Fruit fly (Drosophila melanogaster) whole organism, embryonic: ENCODE data around the gene Pp1alpha-96A.

ENCODE experiments used
- Ada2b ChIP-seq: fragments of 200-800 bp; sonication (Bioruptor generic); IDR thresholded peaks from 2 replicates; pipeline ENCODE4 v1.3.6; 2022; ENCODE audit warnings: missing biosample characterization, missing genetic modification characterization
- Aef1 ChIP-seq: fragments of 200-800 bp; sonication (Bioruptor generic); IDR thresholded peaks from 3 replicates; pipeline ENCODE4 v1.3.6; 2022; ENCODE audit warnings: missing biosample characterization, missing genetic modification characterization
- Bdp1 ChIP-seq: fragments of 200-800 bp; sonication (Bioruptor generic); optimal IDR thresholded peaks from 3 replicates; lab custom pipeline; 2016; ENCODE audit warnings: missing biosample characterization, missing genetic modification characterization
- CG10366 ChIP-seq: fragments of 200-800 bp; sonication (Bioruptor generic); IDR thresholded peaks from 2 replicates; pipeline ENCODE4 v1.3.6; 2022; ENCODE audit warnings: missing biosample characterization, missing genetic modification characterization
- CG11456 ChIP-seq: fragments of 200-800 bp; sonication (Bioruptor generic); IDR thresholded peaks from 3 replicates; pipeline ENCODE4 v1.3.6; 2022; ENCODE audit warnings: missing biosample characterization, missing genetic modification characterization
- CG12659 ChIP-seq: fragments of 200-800 bp; sonication (Bioruptor generic); optimal IDR thresholded peaks from 3 replicates; lab custom pipeline; 2017; ENCODE audit warnings: mild to moderate bottlenecking, missing biosample characterization, missing genetic modification reagents, missing genetic modification characterization
- CG12769 ChIP-seq: fragments of 200-800 bp; sonication (Bioruptor generic); optimal IDR thresholded peaks from 2 replicates; lab custom pipeline; 2019; ENCODE audit warnings: missing biosample characterization, mild to moderate bottlenecking, missing genetic modification characterization, moderate library complexity
- CG13424 ChIP-seq: fragments of 200-800 bp; sonication (Bioruptor generic); optimal IDR thresholded peaks from 2 replicates; lab custom pipeline; 2019; ENCODE audit warnings: missing biosample characterization, mild to moderate bottlenecking, missing genetic modification characterization, moderate library complexity
- CG14667 ChIP-seq: fragments of 200-800 bp; sonication (Bioruptor generic); IDR thresholded peaks from 2 replicates; pipeline ENCODE4 v1.3.6; 2022; ENCODE audit warnings: missing biosample characterization, missing genetic modification characterization
- CG16779 ChIP-seq: fragments of 200-800 bp; sonication (Bioruptor generic); IDR thresholded peaks from 2 replicates; pipeline ENCODE4 v1.3.6; 2022; ENCODE audit warnings: missing biosample characterization, missing genetic modification characterization
- CG17359 ChIP-seq: fragments of 200-800 bp; sonication (Bioruptor generic); optimal IDR thresholded peaks from 3 replicates; lab custom pipeline; 2018; ENCODE audit warnings: missing biosample characterization, mild to moderate bottlenecking, missing genetic modification characterization, moderate library complexity
- CG1792 ChIP-seq: fragments of 200-800 bp; sonication (Bioruptor generic); optimal IDR thresholded peaks from 2 replicates; lab custom pipeline; 2016; ENCODE audit warnings: missing biosample characterization, missing genetic modification characterization
- CG30403 ChIP-seq: fragments of 200-800 bp; sonication (Bioruptor generic); optimal IDR thresholded peaks from 3 replicates; lab custom pipeline; 2016; ENCODE audit warnings: missing biosample characterization, missing genetic modification characterization
- CG32772 ChIP-seq: fragments of 200-800 bp; sonication (Bioruptor generic); IDR thresholded peaks from 2 replicates; pipeline ENCODE4 v1.3.6; 2022; ENCODE audit warnings: missing biosample characterization, missing genetic modification characterization
- CG7271 ChIP-seq: fragments of 200-800 bp; sonication (Bioruptor generic); optimal IDR thresholded peaks from 2 replicates; lab custom pipeline; 2018; ENCODE audit warnings: missing biosample characterization, mild to moderate bottlenecking, missing genetic modification characterization, moderate library complexity
- CG7357 ChIP-seq: fragments of 200-800 bp; sonication (Bioruptor generic); IDR thresholded peaks from 3 replicates; pipeline ENCODE4 v1.3.6; 2022; ENCODE audit warnings: missing biosample characterization, missing genetic modification characterization
- CG9817 ChIP-seq: fragments of 200-800 bp; sonication (Bioruptor generic); optimal IDR thresholded peaks from 2 replicates; lab custom pipeline; 2018; ENCODE audit warnings: missing biosample characterization, mild to moderate bottlenecking, missing genetic modification characterization, moderate library complexity
- Dbx ChIP-seq: fragments of 200-800 bp; sonication (Bioruptor generic); IDR thresholded peaks from 3 replicates; pipeline ENCODE4 v1.3.6; 2022; ENCODE audit warnings: missing biosample characterization, missing genetic modification characterization
- Drgx ChIP-seq: fragments of 200-800 bp; sonication (Bioruptor generic); IDR thresholded peaks from 2 replicates; pipeline ENCODE4 v1.3.6; 2022; ENCODE audit warnings: missing biosample characterization, missing genetic modification characterization
- Eip74EF ChIP-seq, 2 experiments: fragments of 200-800 bp in 1 of 2; fragments of >200 bp in 1 of 2; sonication (Bioruptor generic) in 1 of 2; optimal IDR thresholded peaks; 2 replicates each; lab custom pipeline; 2017 to 2019; ENCODE audit warnings: missing biosample characterization in 2 of 2, missing genetic modification characterization in 2 of 2, mild to moderate bottlenecking in 1 of 2, moderate library complexity in 1 of 2
- MESR4 ChIP-seq: fragments of 200-800 bp; sonication (Bioruptor generic); optimal IDR thresholded peaks from 2 replicates; lab custom pipeline; 2018; ENCODE audit warnings: missing biosample characterization, mild to moderate bottlenecking, missing genetic modification characterization, moderate library complexity
- Nf-YC ChIP-seq: fragments of 200-800 bp; optimal IDR thresholded peaks from 3 replicates; lab custom pipeline; 2019; ENCODE audit warnings: missing biosample characterization, mild to moderate bottlenecking, missing genetic modification characterization, moderate library complexity
- Optix ChIP-seq: fragments of 200-800 bp; sonication (Bioruptor generic); IDR thresholded peaks from 3 replicates; pipeline ENCODE4 v1.3.6; 2022; ENCODE audit warnings: missing biosample characterization, missing genetic modification characterization
- Rfx ChIP-seq: fragments of 200-800 bp; sonication (Bioruptor generic); IDR thresholded peaks from 2 replicates; pipeline ENCODE4 v1.3.6; 2022; ENCODE audit warnings: missing biosample characterization, missing genetic modification characterization
- Sin3A ChIP-seq: fragments of >200 bp; optimal IDR thresholded peaks from 2 replicates; lab custom pipeline; 2018
- ase ChIP-seq: fragments of 200-800 bp; sonication (Bioruptor generic); IDR thresholded peaks from 3 replicates; pipeline ENCODE4 v1.3.6; 2022; ENCODE audit warnings: missing biosample characterization, missing genetic modification characterization
- cato ChIP-seq: fragments of 200-800 bp; sonication (Bioruptor generic); optimal IDR thresholded peaks from 2 replicates; lab custom pipeline; 2016; ENCODE audit warnings: missing biosample characterization, missing genetic modification characterization, borderline replicate concordance
- chinmo ChIP-seq: fragments of 200-800 bp; sonication (Bioruptor generic); IDR thresholded peaks from 4 replicates; pipeline ENCODE4 v1.3.6; 2022; ENCODE audit warnings: missing biosample characterization, missing genetic modification characterization; ENCODE audit not compliant: partially characterized antibody
- chn ChIP-seq: fragments of 200-800 bp; sonication (Bioruptor generic); optimal IDR thresholded peaks from 2 replicates; lab custom pipeline; 2016; ENCODE audit warnings: missing biosample characterization, missing genetic modification characterization
- dysf ChIP-seq: fragments of 200-800 bp; sonication (Bioruptor generic); IDR thresholded peaks from 3 replicates; pipeline ENCODE4 v1.3.6; 2022; ENCODE audit warnings: missing biosample characterization, missing genetic modification characterization
- ems ChIP-seq: fragments of 200-800 bp; sonication (Bioruptor generic); optimal IDR thresholded peaks from 3 replicates; lab custom pipeline; 2016; ENCODE audit warnings: missing biosample characterization, missing genetic modification characterization
- ftz-f1 ChIP-seq: fragments of 200-800 bp; sonication (Bioruptor generic); optimal IDR thresholded peaks from 2 replicates; lab custom pipeline; 2016; ENCODE audit warnings: missing biosample characterization, missing genetic modification characterization
- gcm ChIP-seq: fragments of 200-800 bp; sonication (Bioruptor generic); optimal IDR thresholded peaks from 2 replicates; lab custom pipeline; 2019; ENCODE audit warnings: missing biosample characterization, mild to moderate bottlenecking, missing genetic modification characterization, moderate library complexity
- gsb-n ChIP-seq: fragments of 200-800 bp; sonication (Bioruptor generic); optimal IDR thresholded peaks from 3 replicates; lab custom pipeline; 2018; ENCODE audit warnings: missing biosample characterization, mild to moderate bottlenecking, missing genetic modification characterization
- klu ChIP-seq: fragments of 200-800 bp; sonication (Bioruptor generic); IDR thresholded peaks from 2 replicates; pipeline ENCODE4 v1.3.6; 2022; ENCODE audit warnings: missing biosample characterization, missing genetic modification characterization
- lov ChIP-seq, 2 experiments: fragments of 200-800 bp in 1 of 2; fragments of >200 bp in 1 of 2; sonication (Bioruptor generic) in 1 of 2; IDR thresholded peaks in 1 of 2; optimal IDR thresholded peaks in 1 of 2; 2 replicates in 1 of 2; 3 replicates in 1 of 2; pipeline versions ENCODE4 v1.3.6 to Lab custom; 2017 to 2022; ENCODE audit warnings: missing biosample characterization in 1 of 2, missing genetic modification characterization in 1 of 2
- nau ChIP-seq: fragments of 200-800 bp; sonication (Bioruptor generic); optimal IDR thresholded peaks from 3 replicates; lab custom pipeline; 2017; ENCODE audit warnings: missing biosample characterization, mild to moderate bottlenecking, missing genetic modification characterization, missing genetic modification reagents
- nmo ChIP-seq: fragments of 200-800 bp; sonication (Bioruptor generic); optimal IDR thresholded peaks from 2 replicates; lab custom pipeline; 2018; ENCODE audit warnings: missing biosample characterization, mild to moderate bottlenecking, missing genetic modification characterization, moderate library complexity
- pan ChIP-seq, 4 experiments: fragments of >200 bp in 3 of 4; fragments of 200-800 bp in 1 of 4; sonication (Bioruptor generic) in 1 of 4; optimal IDR thresholded peaks in 3 of 4; IDR thresholded peaks in 1 of 4; 2 replicates each; pipeline versions ENCODE4 v1.3.6 to Lab custom; 2017 to 2022; ENCODE audit warnings: missing biosample characterization in 2 of 4, missing genetic modification characterization in 2 of 4, mixed read lengths in 1 of 4
- prd ChIP-seq, 3 experiments: fragments of >200 bp in 2 of 3; fragments of 200-800 bp in 1 of 3; sonication (Bioruptor generic) in 1 of 3; optimal IDR thresholded peaks in 2 of 3; IDR thresholded peaks in 1 of 3; 2 replicates in 2 of 3; 3 replicates in 1 of 3; pipeline versions ENCODE4 v1.3.6 to Lab custom; 2017 to 2022; ENCODE audit warnings: missing biosample characterization in 1 of 3, missing genetic modification characterization in 1 of 3
- pum ChIP-seq: fragments of 200-800 bp; sonication (Bioruptor generic); optimal IDR thresholded peaks from 2 replicates; lab custom pipeline; 2016; ENCODE audit warnings: missing biosample characterization, missing genetic modification characterization
- pzg ChIP-seq: fragments of 200-800 bp; sonication (Bioruptor generic); optimal IDR thresholded peaks from 3 replicates; lab custom pipeline; 2018; ENCODE audit warnings: missing biosample characterization, mild to moderate bottlenecking, missing genetic modification characterization, moderate library complexity
- sob ChIP-seq: fragments of 200-800 bp; sonication (Bioruptor generic); IDR thresholded peaks from 2 replicates; pipeline ENCODE4 v1.3.6; 2022; ENCODE audit warnings: missing biosample characterization, missing genetic modification characterization
- tgo ChIP-seq: fragments of 200-800 bp; sonication (Bioruptor generic); IDR thresholded peaks from 3 replicates; pipeline ENCODE4 v1.3.6; 2022; ENCODE audit warnings: missing biosample characterization, missing genetic modification characterization
- tup ChIP-seq: fragments of 200-800 bp; sonication (Bioruptor generic); optimal IDR thresholded peaks from 2 replicates; lab custom pipeline; 2016; ENCODE audit warnings: missing biosample characterization, mild to moderate bottlenecking, missing genetic modification characterization, moderate library complexity
- wdn ChIP-seq: fragments of 200-800 bp; sonication (Bioruptor generic); IDR thresholded peaks from 2 replicates; pipeline ENCODE4 v1.3.6; 2022; ENCODE audit warnings: missing biosample characterization, missing genetic modification characterization
- zf30C ChIP-seq: fragments of 200-800 bp; sonication (Bioruptor generic); optimal IDR thresholded peaks from 3 replicates; lab custom pipeline; 2018; ENCODE audit warnings: missing biosample characterization, mild to moderate bottlenecking, missing genetic modification characterization

Pp1alpha-96A gene

dm6 chr3R:24525983-24526661 is 8.1 kb downstream of the Pp1alpha-96A start:
- no peak for TF ChIP-seq Nf-YC (tag; lab: Kevin White, UChicago)
- TF ChIP-seq tup, result no peak
- TF ChIP-seq prd (optimal IDR thresholded peaks at IDR 0.05; lab: Kevin White, UChicago), result no peak
- peak; percentile 54 for TF ChIP-seq prd (GFP tag; IDR thresholded peaks at IDR 0.05; lab: Robert Waterston, UW)
- peak; percentile 8 for TF ChIP-seq ftz-f1
- TF ChIP-seq cato (GFP tag; lab: Kevin White, UChicago), result no peak
- 0 out of 2 replicates have a peak, but pooled peaks have one; percentile 14 for TF ChIP-seq CG32772 (GFP tag; lab: Robert Waterston, UW)
- TF ChIP-seq CG1792, result no peak
- TF ChIP-seq pan (optimal IDR thresholded peaks at IDR 0.05; lab: Kevin White, UChicago), result no peak
- TF ChIP-seq pan (GFP tag; optimal IDR thresholded peaks at IDR 0.05 in 1 of 2, IDR thresholded peaks at IDR 0.05 in 1 of 2), result peak in 1 of 2 experiments; percentile 57
- TF ChIP-seq Ada2b (GFP tag; lab: Robert Waterston, UW), result no peak
- TF ChIP-seq sob (GFP tag; lab: Robert Waterston, UW), result no peak
- TF ChIP-seq CG10366 (GFP tag; lab: Robert Waterston, UW), result peak; percentile 42
- TF ChIP-seq CG16779 (GFP tag; lab: Robert Waterston, UW), result no peak
- no peak for TF ChIP-seq Bdp1 (GFP tag; lab: Kevin White, UChicago)
- TF ChIP-seq CG14667 (GFP tag; lab: Robert Waterston, UW), result 0 out of 2 replicates have a peak, but pooled peaks have one; percentile 20
- 0 out of 3 replicates have a peak, but pooled peaks have one; percentile 23 for TF ChIP-seq ase
- no peak for TF ChIP-seq wdn (GFP tag; lab: Robert Waterston, UW)
- no peak for TF ChIP-seq lov (optimal IDR thresholded peaks at IDR 0.05; lab: Kevin White, UChicago)
- 0 out of 3 replicates have a peak, but pooled peaks have one; percentile 25 for TF ChIP-seq lov (GFP tag; IDR thresholded peaks at IDR 0.05; lab: Robert Waterston, UW)
- 0 out of 3 replicates have a peak, but pooled peaks have one; percentile 21 for TF ChIP-seq CG11456 (GFP tag; lab: Robert Waterston, UW)
- TF ChIP-seq Aef1 (GFP tag; lab: Robert Waterston, UW), result 0 out of 3 replicates have a peak, but pooled peaks have one; percentile 22
- TF ChIP-seq CG9817 (tag; lab: Kevin White, UChicago), result no peak
- TF ChIP-seq chn (GFP tag; lab: Kevin White, UChicago), result no peak
- no peak for TF ChIP-seq Dbx (GFP tag; lab: Robert Waterston, UW)
- TF ChIP-seq Eip74EF (GFP tag; optimal IDR thresholded peaks at IDR 0.05; lab: Kevin White, UChicago), result peak in 1 of 2 experiments; percentile 95
- no peak for TF ChIP-seq pzg (GFP tag; lab: Kevin White, UChicago)
- 0 out of 3 replicates have a peak, but pooled peaks have one; percentile 19 for TF ChIP-seq CG7357
- no peak for TF ChIP-seq klu (GFP tag; lab: Robert Waterston, UW)
- TF ChIP-seq tgo (GFP tag; lab: Robert Waterston, UW), result peak; percentile 47; the same call in 2 of the 3 replicates
- TF ChIP-seq CG7271 (tag; lab: Kevin White, UChicago), result no peak
- no peak for TF ChIP-seq zf30C (GFP tag; lab: Kevin White, UChicago)
- TF ChIP-seq Rfx (GFP tag; lab: Robert Waterston, UW), result peak; percentile 53
- no peak for TF ChIP-seq gcm
- no peak for TF ChIP-seq nmo
- peak; percentile 6 for TF ChIP-seq CG12659
- TF ChIP-seq ems, result no peak
- no peak for TF ChIP-seq nau (GFP tag; lab: Kevin White, UChicago)
- no peak for TF ChIP-seq gsb-n (tag; lab: Kevin White, UChicago)
- peak; percentile 54; the same call in 2 of the 3 replicates for TF ChIP-seq dysf
- no peak for TF ChIP-seq Sin3A (lab: Kevin White, UChicago)
- TF ChIP-seq CG17359 (tag; lab: Kevin White, UChicago), result peak; percentile 17
- TF ChIP-seq pum (GFP tag; lab: Kevin White, UChicago), result no peak
- no peak for TF ChIP-seq MESR4 (GFP tag; lab: Kevin White, UChicago)
- peak; percentile 90; the same call in 3 of the 4 replicates for TF ChIP-seq chinmo (GFP tag; lab: Robert Waterston, UW)
- peak; percentile 34 for TF ChIP-seq CG12769
- peak; percentile 12 for TF ChIP-seq CG13424 (tag; lab: Kevin White, UChicago)
- peak; percentile 58 for TF ChIP-seq Drgx (GFP tag; lab: Robert Waterston, UW)
- TF ChIP-seq Optix (GFP tag; lab: Robert Waterston, UW), result 0 out of 3 replicates have a peak, but pooled peaks have one; percentile 40
- TF ChIP-seq CG30403 (GFP tag; lab: Kevin White, UChicago), result peak; percentile 21
